Fruit fly (Drosophila melanogaster): ENCODE measurements around the gene Eig71Eb.
A peak's percentile ranks its signal among the peaks of the same experiment; 100 is the strongest.

Eig71Eb gene

dm6 chr3L:15639978-15640377 is 9.8 kb upstream of the Eig71Eb start (continued):
- TF ChIP-seq row (GFP tag; IDR thresholded peaks at IDR 0.05) (0 out of 3 replicates have a peak, but pooled peaks have one; percentile 35), CG12236 (GFP tag; optimal IDR thresholded peaks at IDR 0.05) (no peak), Fer1 (GFP tag; optimal IDR thresholded peaks at IDR 0.05) (no peak), CG11085 (GFP tag; IDR thresholded peaks at IDR 0.05) (no peak), CG4360 (GFP tag; IDR thresholded peaks at IDR 0.05) (0 out of 2 replicates have a peak, but pooled peaks have one; percentile 18), CG7556 (GFP tag; optimal IDR thresholded peaks at IDR 0.05) (peak; percentile 2), TFAM (GFP tag; optimal IDR thresholded peaks at IDR 0.05) (no peak), sens (GFP tag) (peak; percentile 36)

- TF ChIP-seq tgo (GFP tag; IDR thresholded peaks at IDR 0.05) (no peak), CG14710 (tag; optimal IDR thresholded peaks at IDR 0.05) (peak; percentile 8), CrebB (tag; optimal IDR thresholded peaks at IDR 0.05) (no peak), CG10979 (tag; optimal IDR thresholded peaks at IDR 0.05) (peak; percentile 9), CG2875 (GFP tag; optimal IDR thresholded peaks at IDR 0.05) (no peak), Fer3 (tag; optimal IDR thresholded peaks at IDR 0.05) (no peak), bigmax (GFP tag; optimal IDR thresholded peaks at IDR 0.05) (no peak), fu2 (GFP tag; optimal IDR thresholded peaks at IDR 0.05) (no peak), Meics (GFP tag; optimal IDR thresholded peaks at IDR 0.05) (no peak), sens (GFP tag) (peak; percentile 67), Blimp-1 (GFP tag; optimal IDR thresholded peaks at IDR 0.05) (peak; percentile 12), CG9437 (GFP tag; optimal IDR thresholded peaks at IDR 0.05) (no peak), tin (GFP tag; optimal IDR thresholded peaks at IDR 0.05) (no peak), Bdp1 (GFP tag; optimal IDR thresholded peaks at IDR 0.05) (no peak), stc (GFP tag; IDR thresholded peaks at IDR 0.05) (no peak), so (GFP tag; IDR thresholded peaks at IDR 0.05) (no peak), Xrp1 (GFP tag; IDR thresholded peaks at IDR 0.05) (0 out of 2 replicates have a peak, but pooled peaks have one; percentile 16), Taf1 (GFP tag; IDR thresholded peaks at IDR 0.05) (0 out of 2 replicates have a peak, but pooled peaks have one; percentile 15), kay (GFP tag; optimal IDR thresholded peaks at IDR 0.05) (no peak)
Observed at dm6 chr3L:15641590-15642019, 8.1 kb upstream of the Eig71Eb start.

- peak; percentile 6 for TF ChIP-seq CG12391 (tag; optimal IDR thresholded peaks at IDR 0.05)
- TF ChIP-seq CG6272 (GFP tag; IDR thresholded peaks at IDR 0.05) = no peak
- TF ChIP-seq mam (GFP tag; optimal IDR thresholded peaks at IDR 0.05) = no peak
- no peak for TF ChIP-seq Usf (GFP tag; optimal IDR thresholded peaks at IDR 0.05)
- no peak for TF ChIP-seq CG18619 (GFP tag; optimal IDR thresholded peaks at IDR 0.05)
- no peak for TF ChIP-seq Adf1 (GFP tag; IDR thresholded peaks at IDR 0.05)
- TF ChIP-seq CG4707 (GFP tag; optimal IDR thresholded peaks at IDR 0.05) = no peak
- TF ChIP-seq CG9215 (GFP tag; IDR thresholded peaks at IDR 0.05) = no peak
- TF ChIP-seq kah (GFP tag; optimal IDR thresholded peaks at IDR 0.05) = no peak
- no peak for TF ChIP-seq zf30C (GFP tag; optimal IDR thresholded peaks at IDR 0.05)
- no peak for TF ChIP-seq CG9609 (GFP tag; optimal IDR thresholded peaks at IDR 0.05)
- TF ChIP-seq CG32532 (GFP tag; IDR thresholded peaks at IDR 0.05) = no peak
- no peak for TF ChIP-seq Gug (GFP tag; IDR thresholded peaks at IDR 0.05)
- no peak for TF ChIP-seq Dbx (GFP tag; IDR thresholded peaks at IDR 0.05)
- TF ChIP-seq Scr (GFP tag; IDR thresholded peaks at IDR 0.05; ENCODE audit: partially characterized antibody) = no peak
- TF ChIP-seq CG31224 (GFP tag; IDR thresholded peaks at IDR 0.05) = no peak
- TF ChIP-seq sens (GFP tag) = peak; percentile 70
- no peak for TF ChIP-seq p53 (GFP tag; optimal IDR thresholded peaks at IDR 0.05)
- no peak for TF ChIP-seq Sry-β (GFP tag; optimal IDR thresholded peaks at IDR 0.05)
- TF ChIP-seq da (GFP tag; optimal IDR thresholded peaks at IDR 0.05) = no peak
- TF ChIP-seq zfh2 (GFP tag; optimal IDR thresholded peaks at IDR 0.05) = no peak
- no peak for TF ChIP-seq bab2 (GFP tag; optimal IDR thresholded peaks at IDR 0.05)
- no peak for TF ChIP-seq CG13123 (GFP tag; optimal IDR thresholded peaks at IDR 0.05)
- no peak for TF ChIP-seq ken (GFP tag; IDR thresholded peaks at IDR 0.05)
- TF ChIP-seq bowl (GFP tag; IDR thresholded peaks at IDR 0.05) = no peak
- no peak for TF ChIP-seq shn (GFP tag; optimal IDR thresholded peaks at IDR 0.05)
- no peak for TF ChIP-seq gsb (GFP tag; IDR thresholded peaks at IDR 0.05)
Observed at dm6 chr3L:15646182-15646581, 3.6 kb upstream of the Eig71Eb start.

Measured in whole organism, embryonic.